Worm (Caenorhabditis elegans) whole organism, L4 larva: ENCODE data around the gene F10C1.3.

Experiments
- D1046.2 ChIP-seq: fragments of 200-800 bp; sonication (Bioruptor generic); IDR thresholded peaks from 2 replicates; pipeline ENCODE4 v1.3.6; 2022; ENCODE audit warnings: missing genetic modification characterization, missing compliant biosample characterization
- R02D3.7 ChIP-seq: fragments of 150-350 bp; sonication (generic microtip); optimal IDR thresholded peaks from 3 replicates; lab custom pipeline; 2014; ENCODE audit warnings: missing biosample characterization, missing genetic modification characterization
- T26A8.4 ChIP-seq: fragments of 200-800 bp; sonication (Bioruptor generic); IDR thresholded peaks from 2 replicates; pipeline ENCODE4 v1.3.6; 2022; ENCODE audit warnings: missing genetic modification characterization, missing compliant biosample characterization
- Y105C5A.15 ChIP-seq: fragments of 200-800 bp; sonication (Bioruptor generic); IDR thresholded peaks from 2 replicates; pipeline ENCODE4 v1.3.6; 2022; ENCODE audit warnings: missing genetic modification characterization, missing compliant biosample characterization
- ZK337.2 ChIP-seq: fragments of 200-800 bp; sonication (Bioruptor generic); IDR thresholded peaks from 2 replicates; pipeline ENCODE4 v1.3.6; 2022; ENCODE audit warnings: missing genetic modification reagents, missing genetic modification characterization, missing compliant biosample characterization
- ZK546.5 ChIP-seq, 2 experiments: sonication (generic microtip); optimal IDR thresholded peaks; 2 replicates each; lab custom pipeline; 2017; ENCODE audit warnings: missing biosample characterization in 2 of 2, missing genetic modification characterization in 2 of 2
- attf-4 ChIP-seq: sonication (generic microtip); optimal IDR thresholded peaks from 3 replicates; lab custom pipeline; 2017; ENCODE audit warnings: missing biosample characterization, missing genetic modification characterization
- ceh-28 ChIP-seq: fragments of 150-350 bp; optimal IDR thresholded peaks from 2 replicates; lab custom pipeline; 2014; ENCODE audit warnings: missing biosample characterization, missing genetic modification reagents, missing genetic modification characterization
- cey-2 ChIP-seq: sonication (generic microtip); optimal IDR thresholded peaks from 3 replicates; lab custom pipeline; 2017; ENCODE audit warnings: missing genetic modification characterization, mild to moderate bottlenecking, missing compliant biosample characterization, antibody characterized with exemption, borderline replicate concordance; ENCODE audit not compliant: insufficient read depth
- daf-16 ChIP-seq, 3 experiments: sonication (generic microtip); optimal IDR thresholded peaks; 2 replicates each; lab custom pipeline; 2016 to 2017; ENCODE audit warnings: missing genetic modification characterization in 3 of 3, missing genetic modification reagents in 3 of 3, mild to moderate bottlenecking in 2 of 3, missing compliant biosample characterization in 2 of 3, missing biosample characterization in 1 of 3, moderate library complexity in 1 of 3
- dmd-6 ChIP-seq: fragments of 200-800 bp; sonication (Bioruptor generic); IDR thresholded peaks from 2 replicates; pipeline ENCODE4 v1.3.6; 2022; ENCODE audit warnings: missing genetic modification reagents, missing genetic modification characterization, missing compliant biosample characterization
- dve-1 ChIP-seq: sonication (generic microtip); optimal IDR thresholded peaks from 2 replicates; lab custom pipeline; 2017; ENCODE audit warnings: antibody characterized with exemption, mild to moderate bottlenecking, missing genetic modification characterization, missing compliant biosample characterization; ENCODE audit not compliant: insufficient read depth
- egl-43 ChIP-seq: fragments of 200-800 bp; sonication (Bioruptor generic); IDR thresholded peaks from 2 replicates; pipeline ENCODE4 v1.3.6; 2022; ENCODE audit warnings: missing genetic modification reagents, missing genetic modification characterization, missing compliant biosample characterization
- hmg-1.1 ChIP-seq: fragments of 200-800 bp; sonication (Bioruptor generic); IDR thresholded peaks from 2 replicates; pipeline ENCODE4 v1.3.6; 2022; ENCODE audit warnings: missing genetic modification reagents, missing genetic modification characterization, missing compliant biosample characterization
- lin-13 ChIP-seq: fragments of 150-350 bp; optimal IDR thresholded peaks from 2 replicates; lab custom pipeline; 2014; ENCODE audit warnings: missing biosample characterization, missing genetic modification reagents, missing genetic modification characterization
- mep-1 ChIP-seq: fragments of 150-350 bp; sonication (generic microtip); optimal IDR thresholded peaks from 3 replicates; lab custom pipeline; 2014; ENCODE audit warnings: missing biosample characterization, missing genetic modification characterization
- nhr-237 ChIP-seq: sonication (generic microtip); optimal IDR thresholded peaks from 2 replicates; lab custom pipeline; 2017; ENCODE audit warnings: missing biosample characterization, missing genetic modification characterization
- nhr-25 ChIP-seq: sonication (generic microtip); optimal IDR thresholded peaks from 2 replicates; lab custom pipeline; 2017; ENCODE audit warnings: missing genetic modification characterization, mild to moderate bottlenecking, missing compliant biosample characterization, antibody characterized with exemption, moderate library complexity, borderline replicate concordance; ENCODE audit not compliant: insufficient read depth
- nhr-41 ChIP-seq: fragments of 200-800 bp; sonication (Bioruptor generic); IDR thresholded peaks from 2 replicates; pipeline ENCODE4 v1.3.6; 2022; ENCODE audit warnings: missing genetic modification reagents, missing genetic modification characterization, missing compliant biosample characterization
- nhr-48 ChIP-seq: sonication (generic microtip); optimal IDR thresholded peaks from 2 replicates; lab custom pipeline; 2016; ENCODE audit warnings: mild to moderate bottlenecking, missing genetic modification characterization, missing compliant biosample characterization
- pha-4 ChIP-seq, 2 experiments: fragments of 150-350 bp in 1 of 2; fragments of 200-800 bp in 1 of 2; sonication (Bioruptor generic) in 1 of 2; IDR thresholded peaks in 1 of 2; optimal IDR thresholded peaks in 1 of 2; 2 replicates each; pipeline versions ENCODE4 v1.3.6 to Lab custom; 2014 to 2022; ENCODE audit warnings: missing genetic modification characterization in 2 of 2, missing genetic modification reagents in 2 of 2, missing biosample characterization in 1 of 2, missing compliant biosample characterization in 1 of 2
- pqm-1 ChIP-seq: sonication (generic microtip); optimal IDR thresholded peaks from 2 replicates; lab custom pipeline; 2017; ENCODE audit warnings: missing biosample characterization, missing genetic modification characterization
- skn-1 ChIP-seq: fragments of 150-350 bp; optimal IDR thresholded peaks from 2 replicates; lab custom pipeline; 2014; ENCODE audit warnings: missing biosample characterization, missing genetic modification characterization
- unc-62 ChIP-seq, 3 experiments: fragments of 150-350 bp in 1 of 3; sonication (generic microtip); optimal IDR thresholded peaks in 2 of 3; peaks in 1 of 3; 1 replicate in 1 of 3; 2 replicates in 2 of 3; lab custom pipeline; 2014 to 2017; ENCODE audit warnings: missing biosample characterization in 3 of 3, missing genetic modification characterization in 3 of 3, missing genetic modification reagents in 3 of 3, missing genotype in 1 of 3
- zag-1 ChIP-seq: fragments of 150-350 bp; optimal IDR thresholded peaks from 2 replicates; lab custom pipeline; 2014; ENCODE audit warnings: missing biosample characterization, missing genetic modification characterization
- ztf-11 ChIP-seq: fragments of 150-350 bp; optimal IDR thresholded peaks from 2 replicates; lab custom pipeline; 2014; ENCODE audit warnings: missing biosample characterization, missing genetic modification characterization

The F10C1.3 gene

DNA sequence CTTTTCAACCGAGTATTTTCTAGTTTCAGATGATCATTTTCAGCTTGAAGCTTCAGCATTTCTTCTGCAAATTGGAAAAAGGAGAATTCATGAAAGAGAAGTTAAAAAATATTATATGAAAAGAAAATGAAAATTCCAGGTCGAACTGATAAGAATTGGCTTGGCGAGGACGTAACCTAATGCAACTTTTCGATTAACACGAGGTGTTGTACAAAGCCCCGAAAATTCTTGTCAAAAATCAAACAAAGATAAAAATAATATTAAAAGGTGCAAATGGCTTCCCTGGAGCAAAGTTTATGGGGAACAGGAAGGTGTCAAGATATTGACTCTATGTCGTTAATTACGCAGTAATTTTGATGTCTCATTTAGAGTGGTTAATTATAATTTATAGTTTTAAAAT is 13.2 kb downstream of the F10C1.3 start:
- no peak for TF ChIP-seq nhr-237 (tag; lab: Kevin White, UChicago)
- TF ChIP-seq pqm-1 = peak; percentile 52
- peak; percentile 59 for TF ChIP-seq dve-1 (tag; lab: Kevin White, UChicago)
- peak; percentile 55 for TF ChIP-seq dmd-6 (GFP tag; lab: Robert Waterston, UW)

DNA sequence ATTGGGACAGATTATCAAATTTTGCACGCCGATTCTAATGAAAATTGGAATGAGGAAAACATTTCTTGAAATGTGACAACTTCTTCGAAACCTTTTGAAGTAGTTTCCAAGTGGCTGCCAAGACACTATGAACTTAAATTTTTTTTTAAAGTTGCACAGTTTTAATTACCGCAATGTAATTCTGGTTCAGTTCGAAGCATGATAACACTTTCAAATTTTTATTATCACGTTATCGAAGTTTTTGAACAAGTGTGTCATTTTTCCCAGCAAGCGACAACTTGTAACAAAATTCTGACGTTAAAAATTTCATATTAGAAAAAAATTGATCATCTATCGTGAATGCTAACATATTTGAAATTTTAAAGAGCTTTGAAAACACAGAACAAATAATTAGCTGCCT is 14.8 kb downstream of the F10C1.3 start:
- TF ChIP-seq dmd-6 (GFP tag; lab: Robert Waterston, UW) (0 out of 2 replicates have a peak, but pooled peaks have one; percentile 9), nhr-25 (no peak), pqm-1 (peak; percentile 71)
- TF ChIP-seq, all 104 proteins: peak for 2

DNA sequence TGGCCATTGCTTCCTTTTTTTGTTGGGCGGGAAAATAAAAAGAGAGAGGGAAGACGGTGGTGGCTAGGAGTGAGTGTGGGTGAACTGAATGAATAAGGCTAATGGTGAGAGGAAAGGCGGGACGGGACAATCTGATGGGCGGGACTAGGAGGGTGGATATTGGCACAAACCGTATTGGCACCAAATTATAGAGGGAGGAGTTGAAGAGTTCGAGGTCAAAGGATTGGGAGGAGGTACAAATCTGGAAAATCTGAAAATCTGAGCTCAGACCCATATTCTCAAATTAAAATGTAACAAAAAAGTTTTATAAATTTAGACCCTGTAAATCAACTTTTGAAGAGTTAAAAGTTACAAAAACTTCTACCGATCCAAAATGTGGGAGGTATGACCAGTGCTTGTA is 18.8 kb downstream of the F10C1.3 start, which contains the start of gene hlh-14:
Gene hlh-14 (minus strand): TSS at position 101 of the 400 bp plus-strand sequence.
- TF ChIP-seq pha-4 (GFP tag; IDR thresholded peaks at IDR 0.05; lab: Robert Waterston, UW) (no peak), pha-4 (tag; optimal IDR thresholded peaks at IDR 0.05; lab: Kevin White, UChicago) (no peak), daf-16 (GFP tag; optimal IDR thresholded peaks at IDR 0.05; lab: Kevin White, UChicago) (no peak), daf-16 (tag; optimal IDR thresholded peaks at IDR 0.05; lab: Kevin White, UChicago) (no peak), D1046.2 (GFP tag; lab: Robert Waterston, UW) (no peak), T26A8.4 (GFP tag; lab: Robert Waterston, UW) (no peak), lin-13 (GFP tag; lab: Kevin White, UChicago) (no peak), mep-1 (no peak), nhr-48 (tag; lab: Kevin White, UChicago) (no peak), zag-1 (no peak), ceh-28 (tag; lab: Kevin White, UChicago) (no peak), dmd-6 (GFP tag; lab: Robert Waterston, UW) (no peak), ZK337.2 (GFP tag; lab: Robert Waterston, UW) (no peak), nhr-41 (GFP tag; lab: Robert Waterston, UW) (no peak), attf-4 (tag; lab: Kevin White, UChicago) (no peak)

ce11 chrII:5736599-5736998 is 21.0 kb downstream of the F10C1.3 start:
- TF ChIP-seq unc-62 (GFP tag; optimal IDR thresholded peaks at IDR 0.05 in 1 of 2; lab: Kevin White, UChicago) = peak in 1 of 2 experiments; percentile 97
- no peak for TF ChIP-seq unc-62 (tag; optimal IDR thresholded peaks at IDR 0.05; lab: Kevin White, UChicago)
- TF ChIP-seq egl-43 (GFP tag; lab: Robert Waterston, UW) = no peak
- no peak for TF ChIP-seq Y105C5A.15
- TF ChIP-seq ZK337.2 (GFP tag; lab: Robert Waterston, UW) = no peak
- no peak for TF ChIP-seq skn-1 (tag; lab: Kevin White, UChicago)

- TF ChIP-seq nhr-48 (tag; lab: Kevin White, UChicago) (no peak), unc-62 (GFP tag; optimal IDR thresholded peaks at IDR 0.05 in 1 of 2; lab: Kevin White, UChicago) (peak in 1 of 2 experiments; percentile 1), unc-62 (tag; optimal IDR thresholded peaks at IDR 0.05; lab: Kevin White, UChicago) (no peak)
These were observed 21.8 kb downstream of the F10C1.3 start for ce11 chrII:5735744-5736143.

DNA sequence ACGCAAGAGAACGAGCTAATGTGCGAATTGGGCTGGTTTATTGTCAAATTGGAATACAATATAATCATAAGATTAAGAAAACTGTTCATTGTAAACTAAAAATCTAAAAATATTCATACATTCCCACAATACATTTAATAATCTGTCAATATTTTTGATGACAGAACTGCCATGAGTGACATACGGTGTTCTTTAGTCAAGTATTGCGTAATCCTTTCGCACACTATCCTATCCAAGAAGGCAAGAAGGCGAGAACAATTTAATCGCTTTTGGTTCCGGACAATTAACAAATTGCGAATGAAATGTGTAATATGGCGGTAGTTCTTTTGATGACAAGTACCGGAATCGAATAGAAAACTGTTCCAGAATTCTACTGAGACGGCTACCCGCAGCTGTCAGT is 22.7 kb downstream of the F10C1.3 start:
- no peak for TF ChIP-seq R02D3.7
- TF ChIP-seq ztf-11 (tag; lab: Kevin White, UChicago) = no peak
- TF ChIP-seq cey-2 = no peak
- TF ChIP-seq hmg-1.1 (GFP tag; lab: Robert Waterston, UW) = no peak
- TF ChIP-seq ZK546.5 (tag; optimal IDR thresholded peaks at IDR 0.05; lab: Kevin White, UChicago) = no peak
